Fruit fly (Drosophila melanogaster): ENCODE measurements around the gene CG17982.

DNA sequence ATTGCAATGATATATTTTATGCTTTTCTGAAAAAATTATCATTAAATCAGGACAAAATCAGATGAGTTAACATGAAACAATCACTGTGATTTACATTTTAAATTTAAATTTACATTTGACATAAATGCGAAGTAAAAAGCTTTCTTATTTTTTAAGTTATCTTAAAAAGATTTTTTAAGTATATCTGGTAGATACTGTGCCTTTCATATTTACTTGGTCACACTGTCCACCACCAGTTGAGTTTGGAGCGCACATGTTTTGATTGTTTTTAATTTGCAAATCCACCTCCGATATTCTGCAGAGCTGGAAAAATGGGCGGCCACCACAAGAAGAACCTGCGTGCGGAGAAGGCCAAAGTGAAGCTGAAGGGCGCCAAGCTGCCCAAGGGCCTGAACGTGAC is 26.8 kb downstream of the CG17982 start, which contains the start of gene CG1575:
- TF ChIP-seq CG10669 (GFP tag; optimal IDR thresholded peaks at IDR 0.05) = no peak
- TF ChIP-seq Smox (GFP tag; optimal IDR thresholded peaks at IDR 0.05) = no peak
- TF ChIP-seq CG34406 (GFP tag; optimal IDR thresholded peaks at IDR 0.05) = no peak
- no peak for TF ChIP-seq eg (GFP tag; IDR thresholded peaks at IDR 0.05)
- no peak for TF ChIP-seq achi (GFP tag; optimal IDR thresholded peaks at IDR 0.05)
- TF ChIP-seq Blimp-1 (GFP tag; optimal IDR thresholded peaks at IDR 0.05) = no peak
- no peak for TF ChIP-seq CG6792 (GFP tag; optimal IDR thresholded peaks at IDR 0.05)
- TF ChIP-seq dsx (GFP tag; optimal IDR thresholded peaks at IDR 0.05; ENCODE audit: poor library complexity, severe bottlenecking) = no peak
- no peak for TF ChIP-seq Hr39 (GFP tag; optimal IDR thresholded peaks at IDR 0.05)
- TF ChIP-seq OdsH (GFP tag; optimal IDR thresholded peaks at IDR 0.05) = no peak
- TF ChIP-seq CG16779 (tag; optimal IDR thresholded peaks at IDR 0.05) = no peak
- no peak for TF ChIP-seq ss (GFP tag; optimal IDR thresholded peaks at IDR 0.05)

All from whole organism, prepupa.